Worm (Caenorhabditis elegans) whole organism, L1 larva: ENCODE data around the gene C34F6.9.

Source experiments
- C04F5.9 ChIP-seq: sonication (generic microtip); optimal IDR thresholded peaks from 2 replicates; lab custom pipeline; 2016; ENCODE audit warnings: missing genetic modification characterization, missing compliant biosample characterization
- alr-1 ChIP-seq: fragments of 200-800 bp; sonication (Bioruptor generic); optimal IDR thresholded peaks from 2 replicates; lab custom pipeline; 2018; ENCODE audit warnings: borderline replicate concordance, mild to moderate bottlenecking, missing genetic modification characterization, missing compliant biosample characterization
- blmp-1 ChIP-seq: fragments of 150-350 bp; optimal IDR thresholded peaks from 2 replicates; lab custom pipeline; 2014; ENCODE audit warnings: missing biosample characterization, missing genetic modification characterization
- ceh-63 ChIP-seq: fragments of 200-800 bp; sonication (Bioruptor generic); optimal IDR thresholded peaks from 2 replicates; lab custom pipeline; 2018; ENCODE audit warnings: mild to moderate bottlenecking, missing genetic modification characterization, missing compliant biosample characterization
- ceh-88 ChIP-seq: fragments of 200-800 bp; sonication (Bioruptor generic); IDR thresholded peaks from 2 replicates; pipeline ENCODE4 v1.3.6; 2022; ENCODE audit warnings: missing genetic modification characterization, missing compliant biosample characterization
- dsc-1 ChIP-seq: sonication (generic microtip); optimal IDR thresholded peaks from 2 replicates; lab custom pipeline; 2016; ENCODE audit warnings: mild to moderate bottlenecking, missing genetic modification characterization, missing compliant biosample characterization
- efl-1 ChIP-seq, 4 experiments: fragments of 150-350 bp; optimal IDR thresholded peaks in 3 of 4; peaks in 1 of 4; 1 replicate in 1 of 4; 2 replicates in 3 of 4; lab custom pipeline; 2014; ENCODE audit warnings: missing biosample characterization in 2 of 4, missing genetic modification characterization in 2 of 4, missing genetic modification reagents in 2 of 4
- egl-13 ChIP-seq: sonication (generic microtip); optimal IDR thresholded peaks from 2 replicates; lab custom pipeline; 2016; ENCODE audit warnings: missing genotype, missing genetic modification reagents, missing genetic modification characterization, missing compliant biosample characterization
- elt-3 ChIP-seq, 6 experiments: fragments of 150-350 bp in 1 of 6; sonication (generic microtip); optimal IDR thresholded peaks; 2 replicates each; lab custom pipeline; 2017 to 2018; ENCODE audit warnings: missing biosample characterization in 6 of 6, missing genetic modification characterization in 6 of 6, inconsistent platforms in 1 of 6
- hlh-4 ChIP-seq: sonication (generic microtip); optimal IDR thresholded peaks from 2 replicates; lab custom pipeline; 2016; ENCODE audit warnings: mild to moderate bottlenecking, missing genetic modification characterization, missing compliant biosample characterization
- isw-1 ChIP-seq: fragments of 200-800 bp; sonication (Bioruptor generic); IDR thresholded peaks from 2 replicates; pipeline ENCODE4 v1.3.6; 2022; ENCODE audit warnings: missing genetic modification characterization, missing compliant biosample characterization
- lin-13 ChIP-seq: fragments of 150-350 bp; optimal IDR thresholded peaks from 2 replicates; lab custom pipeline; 2014; ENCODE audit warnings: missing biosample characterization, missing genetic modification reagents, missing genetic modification characterization
- lin-14 ChIP-seq: fragments of 200-800 bp; sonication (Bioruptor generic); optimal IDR thresholded peaks from 2 replicates; lab custom pipeline; 2018; ENCODE audit warnings: mild to moderate bottlenecking, missing genetic modification characterization, moderate library complexity, missing compliant biosample characterization
- lin-39 ChIP-seq: fragments of 150-350 bp; optimal IDR thresholded peaks from 2 replicates; lab custom pipeline; 2014; ENCODE audit warnings: missing biosample characterization, missing genetic modification reagents, missing genetic modification characterization
- lsy-2 ChIP-seq, 2 experiments: fragments of 150-350 bp; optimal IDR thresholded peaks; 2 replicates each; lab custom pipeline; 2014; ENCODE audit warnings: missing biosample characterization in 2 of 2, missing genetic modification characterization in 2 of 2
- mep-1 ChIP-seq: fragments of 150-350 bp; optimal IDR thresholded peaks from 2 replicates; lab custom pipeline; 2014; ENCODE audit warnings: missing biosample characterization, missing genetic modification characterization
- nhr-12 ChIP-seq: sonication (generic microtip); optimal IDR thresholded peaks from 2 replicates; lab custom pipeline; 2017; ENCODE audit warnings: missing biosample characterization, missing genetic modification characterization
- nhr-20 ChIP-seq: sonication (generic microtip); optimal IDR thresholded peaks from 2 replicates; lab custom pipeline; 2016; ENCODE audit warnings: mild to moderate bottlenecking, missing genetic modification characterization, missing compliant biosample characterization
- nhr-28 ChIP-seq: fragments of 150-350 bp; optimal IDR thresholded peaks from 2 replicates; lab custom pipeline; 2014; ENCODE audit warnings: missing biosample characterization, missing genetic modification characterization
- nhr-47 ChIP-seq: sonication (generic microtip); optimal IDR thresholded peaks from 2 replicates; lab custom pipeline; 2016; ENCODE audit warnings: mild to moderate bottlenecking, missing genetic modification characterization, moderate library complexity, missing compliant biosample characterization
- nhr-71 ChIP-seq: sonication (generic microtip); optimal IDR thresholded peaks from 2 replicates; lab custom pipeline; 2016; ENCODE audit warnings: mild to moderate bottlenecking, missing genetic modification characterization, moderate library complexity, missing compliant biosample characterization
- nhr-77 ChIP-seq: fragments of 150-350 bp; optimal IDR thresholded peaks from 2 replicates; lab custom pipeline; 2014; ENCODE audit warnings: missing biosample characterization, missing genetic modification characterization
- pax-3 ChIP-seq: fragments of 200-800 bp; sonication (Bioruptor generic); optimal IDR thresholded peaks from 2 replicates; lab custom pipeline; 2018; ENCODE audit warnings: mild to moderate bottlenecking, missing genetic modification characterization, moderate library complexity, missing compliant biosample characterization
- skn-1 ChIP-seq: fragments of 150-350 bp; optimal IDR thresholded peaks from 2 replicates; lab custom pipeline; 2014; ENCODE audit warnings: missing biosample characterization, missing genetic modification characterization
- snpc-4 ChIP-seq: fragments of 150-350 bp; optimal IDR thresholded peaks from 2 replicates; lab custom pipeline; 2014; ENCODE audit warnings: missing biosample characterization, missing genetic modification characterization
- snu-23 ChIP-seq: sonication (generic microtip); optimal IDR thresholded peaks from 2 replicates; lab custom pipeline; 2016; ENCODE audit warnings: missing genetic modification characterization, missing compliant biosample characterization
- sup-37 ChIP-seq: fragments of 200-800 bp; sonication (Bioruptor generic); optimal IDR thresholded peaks from 2 replicates; lab custom pipeline; 2018; ENCODE audit warnings: mild to moderate bottlenecking, missing genetic modification characterization, missing compliant biosample characterization
- swsn-7 ChIP-seq: sonication (generic microtip); optimal IDR thresholded peaks from 2 replicates; lab custom pipeline; 2016; ENCODE audit warnings: missing genetic modification characterization, missing compliant biosample characterization
- tbx-2 ChIP-seq: sonication (generic microtip); optimal IDR thresholded peaks from 2 replicates; lab custom pipeline; 2016; ENCODE audit warnings: missing genetic modification characterization, missing compliant biosample characterization
- tlp-1 ChIP-seq: fragments of 150-350 bp; optimal IDR thresholded peaks from 2 replicates; lab custom pipeline; 2014; ENCODE audit warnings: missing biosample characterization, missing genetic modification characterization
- unc-86 ChIP-seq: sonication (generic microtip); optimal IDR thresholded peaks from 2 replicates; lab custom pipeline; 2016; ENCODE audit warnings: missing genetic modification characterization, missing compliant biosample characterization
- vab-15 ChIP-seq: sonication (generic microtip); optimal IDR thresholded peaks from 2 replicates; lab custom pipeline; 2017; ENCODE audit warnings: missing genotype, mild to moderate bottlenecking, missing genetic modification characterization, missing compliant biosample characterization
- zip-4 ChIP-seq: fragments of 200-800 bp; sonication (Bioruptor generic); optimal IDR thresholded peaks from 2 replicates; lab custom pipeline; 2018; ENCODE audit warnings: mild to moderate bottlenecking, missing genetic modification characterization, moderate library complexity, missing compliant biosample characterization
- ztf-11 ChIP-seq, 2 experiments: sonication (generic microtip); optimal IDR thresholded peaks; 2 replicates each; lab custom pipeline; 2016 to 2017; ENCODE audit warnings: missing genetic modification characterization in 2 of 2, missing biosample characterization in 1 of 2, missing compliant biosample characterization in 1 of 2
- ztf-4 ChIP-seq: fragments of 150-350 bp; optimal IDR thresholded peaks from 2 replicates; lab custom pipeline; 2014; ENCODE audit warnings: missing biosample characterization, missing genetic modification characterization

Gene C34F6.9

DNA sequence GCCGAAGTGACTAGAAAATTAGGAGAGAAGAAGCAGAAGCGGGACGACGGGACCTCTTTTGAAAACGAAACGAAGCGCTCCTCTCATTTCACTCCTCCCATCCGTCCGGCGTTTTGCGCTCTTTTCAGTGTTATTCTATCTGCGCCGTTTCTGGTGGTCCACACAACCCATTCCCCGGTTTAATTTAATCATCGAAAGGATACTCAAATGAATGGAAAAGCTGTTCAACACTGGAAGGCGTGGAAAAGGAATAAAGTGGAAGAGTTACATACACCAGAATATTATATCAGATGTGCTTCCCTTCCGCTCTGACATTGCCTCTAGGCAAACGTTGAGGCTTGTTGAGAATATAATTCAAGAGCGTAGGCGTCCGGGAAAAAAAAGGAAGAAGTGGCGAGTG lies 22.6 kb upstream of the C34F6.9 start:
- TF ChIP-seq lin-14 (peak; percentile 33), unc-86 (tag; lab: Kevin White, UChicago) (peak; percentile 18), nhr-20 (no peak)

DNA sequence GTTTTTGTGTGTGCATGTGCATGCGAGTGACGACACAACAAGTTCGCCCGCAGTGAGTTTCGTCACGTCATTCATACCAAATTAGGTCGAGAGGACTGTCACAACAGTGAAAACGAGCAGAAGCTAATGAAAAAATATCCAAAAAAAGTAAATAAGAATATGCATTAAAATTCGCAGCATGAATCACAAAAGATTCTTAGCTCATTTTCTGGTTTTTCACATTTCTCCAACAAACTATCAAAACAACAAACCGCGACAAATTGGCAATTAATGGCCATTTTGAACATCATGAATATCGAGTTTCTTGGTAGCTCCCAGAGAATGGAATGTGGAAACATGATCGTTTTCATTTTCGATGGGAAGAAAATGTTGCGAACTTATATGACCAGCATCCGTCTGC lies 21.2 kb upstream of the C34F6.9 start:
- TF ChIP-seq nhr-12 (tag; lab: Kevin White, UChicago) (no peak), mep-1 (tag; lab: Kevin White, UChicago) (no peak), dsc-1 (no peak), skn-1 (tag; lab: Kevin White, UChicago) (no peak), lin-39 (tag; lab: Kevin White, UChicago) (no peak)

DNA sequence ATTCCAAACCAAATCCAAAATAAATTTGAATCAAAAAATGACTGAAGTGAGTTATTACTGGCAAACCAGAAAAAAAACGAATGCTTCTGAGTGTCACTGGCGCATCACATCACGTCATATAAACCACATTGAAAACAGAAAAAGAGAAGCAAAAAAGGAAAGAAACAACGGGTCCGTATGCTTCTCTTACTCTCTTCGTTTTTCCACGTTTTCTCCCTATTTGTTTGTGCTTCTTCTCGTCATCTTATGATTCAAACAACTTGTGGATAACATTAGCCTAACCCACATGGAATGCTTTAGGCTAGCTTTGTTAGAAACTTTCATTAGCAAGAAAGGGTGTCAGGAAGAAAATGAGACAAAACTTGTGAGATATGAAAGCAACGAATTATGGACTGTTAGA lies 19.0 kb upstream of the C34F6.9 start:
- no peak for TF ChIP-seq tlp-1
- TF ChIP-seq nhr-12 (tag; lab: Kevin White, UChicago): no peak
- TF ChIP-seq nhr-28 (tag; lab: Kevin White, UChicago): no peak
- no peak for TF ChIP-seq ztf-4 (tag; lab: Kevin White, UChicago)
- TF ChIP-seq egl-13: no peak
- peak; percentile 12 for TF ChIP-seq unc-86 (tag; lab: Kevin White, UChicago)
- no peak for TF ChIP-seq blmp-1
- no peak for TF ChIP-seq zip-4 (GFP tag; lab: Kevin White, UChicago)
- TF ChIP-seq nhr-71: no peak
- TF ChIP-seq hlh-4 (tag; lab: Kevin White, UChicago): no peak
- no peak for TF ChIP-seq dsc-1
- TF ChIP-seq nhr-47 (tag; lab: Kevin White, UChicago): no peak
- no peak for TF ChIP-seq vab-15
- no peak for TF ChIP-seq ztf-11 (tag; optimal IDR thresholded peaks at IDR 0.05; lab: Kevin White, UChicago)
- TF ChIP-seq ceh-63 (GFP tag; lab: Kevin White, UChicago): peak; percentile 20
- no peak for TF ChIP-seq swsn-7 (tag; lab: Kevin White, UChicago)
- TF ChIP-seq lsy-2 (tag; optimal IDR thresholded peaks at IDR 0.05; lab: Kevin White, UChicago): peak in 1 of 2 experiments; percentile 26
- TF ChIP-seq ceh-88: no peak
- no peak for TF ChIP-seq snu-23 (GFP tag; lab: Kevin White, UChicago)
- TF ChIP-seq lin-13 (GFP tag; lab: Kevin White, UChicago): no peak
- TF ChIP-seq efl-1 (optimal IDR thresholded peaks at IDR 0.05; lab: Kevin White, UChicago): no peak
- TF ChIP-seq efl-1 (GFP tag; optimal IDR thresholded peaks at IDR 0.05 in 1 of 2; lab: Kevin White, UChicago): peak in 1 of 2 experiments; percentile 10
- TF ChIP-seq isw-1 (GFP tag; lab: Robert Waterston, UW): no peak
- TF ChIP-seq tbx-2 (tag; lab: Kevin White, UChicago): no peak
- TF ChIP-seq C04F5.9: no peak
- peak; percentile 72 for TF ChIP-seq lin-14
- no peak for TF ChIP-seq nhr-20
- TF ChIP-seq pax-3 (tag; lab: Kevin White, UChicago): no peak
- no peak for TF ChIP-seq alr-1 (tag; lab: Kevin White, UChicago)
- TF ChIP-seq elt-3 (tag; optimal IDR thresholded peaks at IDR 0.05; lab: Kevin White, UChicago): no peak

DNA sequence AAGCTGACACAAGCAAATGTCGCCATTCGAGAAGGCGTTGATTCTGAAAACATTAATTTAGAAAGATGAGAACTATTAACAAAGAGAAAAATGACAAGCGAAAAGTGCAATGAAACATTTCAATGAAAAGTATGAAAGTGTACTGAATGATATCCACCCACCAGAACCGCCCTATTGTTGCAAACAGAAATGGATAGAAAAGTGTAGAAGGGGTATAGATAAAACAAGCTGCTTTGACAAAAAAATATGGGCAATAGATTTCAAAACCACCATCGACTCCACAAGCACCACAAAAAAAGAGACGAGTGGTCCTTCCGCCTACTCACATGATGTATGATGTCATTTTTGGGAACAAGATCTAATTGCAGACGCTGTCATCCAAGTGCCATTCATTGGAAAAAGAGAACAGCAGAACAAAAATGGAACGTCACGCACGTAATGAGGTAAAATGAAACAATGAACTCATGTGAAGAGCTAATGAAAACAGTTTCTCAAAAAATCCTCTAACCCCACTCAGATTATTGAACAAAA lies 18.2 kb upstream of the C34F6.9 start, which contains the start of gene C34F6.10:
TSS of gene C34F6.10 (minus strand) at position 51 of the 531 bp plus-strand sequence.
- TF ChIP-seq nhr-20: no peak
- TF ChIP-seq nhr-77 (tag; lab: Kevin White, UChicago): no peak
- no peak for TF ChIP-seq sup-37 (GFP tag; lab: Kevin White, UChicago)
- TF ChIP-seq efl-1 (optimal IDR thresholded peaks at IDR 0.05; lab: Kevin White, UChicago): no peak
- TF ChIP-seq efl-1 (GFP tag; optimal IDR thresholded peaks at IDR 0.05 in 1 of 2; lab: Kevin White, UChicago): peak in 1 of 2 experiments; percentile 67
- TF ChIP-seq lin-14: peak; percentile 60

DNA sequence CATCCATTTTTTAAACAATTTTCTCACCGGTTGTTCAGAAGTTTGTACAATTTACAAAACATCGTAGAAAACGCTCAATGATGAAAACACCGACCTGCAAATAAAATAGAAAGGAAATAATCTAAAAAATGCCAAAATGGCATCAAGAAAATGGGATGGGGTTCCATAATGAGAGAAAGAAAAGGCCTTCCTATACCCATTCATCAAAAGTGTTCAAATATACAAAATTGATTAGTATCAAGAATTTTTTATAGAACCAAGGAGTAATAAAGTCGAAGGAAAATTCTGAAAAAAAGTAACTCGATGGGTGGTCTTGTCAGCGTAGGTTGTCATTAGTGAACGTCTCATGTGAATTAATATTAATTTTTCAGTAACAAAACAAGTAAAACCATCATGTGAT lies 4.1 kb upstream of the C34F6.9 start, which contains the start of gene C34F6.12:
TSS of gene C34F6.12 (minus strand) at position 101 of the 400 bp plus-strand sequence.
- TF ChIP-seq snpc-4 (tag; lab: Kevin White, UChicago): no peak
- TF ChIP-seq efl-1 (optimal IDR thresholded peaks at IDR 0.05; lab: Kevin White, UChicago): no peak
- TF ChIP-seq efl-1 (GFP tag; optimal IDR thresholded peaks at IDR 0.05 in 1 of 2; lab: Kevin White, UChicago): peak in 1 of 2 experiments; percentile 37
